Worm (Caenorhabditis elegans) whole organism, young adult: ENCODE results near the gene fmo-4.

ENCODE experiments used
- C17E4.6 ChIP-seq: fragments of 200-800 bp; sonication (Bioruptor generic); IDR thresholded peaks from 2 replicates; pipeline ENCODE4 v1.3.6; 2022; ENCODE audit warnings: missing genetic modification reagents, missing genetic modification characterization, missing compliant biosample characterization
- F52B5.7 ChIP-seq: sonication (generic microtip); optimal IDR thresholded peaks from 2 replicates; lab custom pipeline; 2016; ENCODE audit warnings: mild to moderate bottlenecking, missing genetic modification characterization, missing compliant biosample characterization
- F57A8.1 ChIP-seq: fragments of 200-800 bp; sonication (Bioruptor generic); optimal IDR thresholded peaks from 2 replicates; lab custom pipeline; 2018; ENCODE audit warnings: mild to moderate bottlenecking, missing genetic modification characterization, moderate library complexity, missing compliant biosample characterization
- T26A5.8 ChIP-seq: sonication (generic microtip); optimal IDR thresholded peaks from 2 replicates; lab custom pipeline; 2016; ENCODE audit warnings: missing genetic modification characterization, missing compliant biosample characterization
- Y53G8AR.9 ChIP-seq: fragments of 200-800 bp; sonication (Bioruptor generic); conservative IDR thresholded peaks from 2 replicates; pipeline ENCODE4 v1.3.6; 2022; ENCODE audit warnings: missing genetic modification reagents, missing genetic modification characterization, missing compliant biosample characterization
- akir-1 ChIP-seq: fragments of 200-800 bp; sonication (Bioruptor generic); optimal IDR thresholded peaks from 2 replicates; lab custom pipeline; 2018; ENCODE audit warnings: mild to moderate bottlenecking, missing genetic modification characterization, moderate library complexity, missing compliant biosample characterization
- ama-1 ChIP-seq, 3 experiments: fragments of 150-350 bp in 1 of 3; sonication (generic microtip) in 2 of 3; optimal IDR thresholded peaks; 2 replicates each; lab custom pipeline; 2014 to 2018; ENCODE audit warnings: missing biosample characterization in 2 of 3, missing genetic modification characterization in 2 of 3, missing genetic modification reagents in 2 of 3
- bed-1 ChIP-seq: fragments of 200-800 bp; sonication (Bioruptor generic); IDR thresholded peaks from 2 replicates; pipeline ENCODE4 v1.3.6; 2022; ENCODE audit warnings: missing genetic modification reagents, missing genetic modification characterization, missing compliant biosample characterization
- cebp-1 ChIP-seq, 2 experiments: fragments of 200-800 bp in 1 of 2; sonication (Bioruptor generic) in 1 of 2; sonication (generic microtip) in 1 of 2; IDR thresholded peaks in 1 of 2; optimal IDR thresholded peaks in 1 of 2; 2 replicates each; pipeline versions ENCODE4 v1.3.6 to Lab custom; 2017 to 2022; ENCODE audit warnings: missing compliant biosample characterization in 2 of 2, missing genetic modification characterization in 2 of 2, mild to moderate bottlenecking in 1 of 2, missing genetic modification reagents in 1 of 2, moderate library complexity in 1 of 2
- ceh-40 ChIP-seq: fragments of 200-800 bp; sonication (Bioruptor generic); IDR thresholded peaks from 2 replicates; pipeline ENCODE4 v1.3.6; 2022; ENCODE audit warnings: missing genetic modification characterization, missing compliant biosample characterization
- ceh-79 ChIP-seq: sonication (generic microtip); optimal IDR thresholded peaks from 2 replicates; lab custom pipeline; 2017; ENCODE audit warnings: mild to moderate bottlenecking, missing genetic modification characterization, missing compliant biosample characterization
- chd-7 ChIP-seq: sonication (generic microtip); optimal IDR thresholded peaks from 2 replicates; lab custom pipeline; 2016; ENCODE audit warnings: mild to moderate bottlenecking, missing genetic modification characterization, moderate library complexity, missing compliant biosample characterization
- egl-18 ChIP-seq: fragments of 200-800 bp; sonication (Bioruptor generic); IDR thresholded peaks from 2 replicates; pipeline ENCODE4 v1.3.6; 2022; ENCODE audit warnings: missing genetic modification reagents, missing genetic modification characterization, missing compliant biosample characterization
- egrh-3 ChIP-seq: fragments of 200-800 bp; sonication (Bioruptor generic); IDR thresholded peaks from 2 replicates; pipeline ENCODE4 v1.3.6; 2022; ENCODE audit warnings: missing genetic modification reagents, missing genetic modification characterization, missing compliant biosample characterization
- fkh-3 ChIP-seq: sonication (generic microtip); optimal IDR thresholded peaks from 2 replicates; lab custom pipeline; 2016; ENCODE audit warnings: mild to moderate bottlenecking, missing genetic modification characterization, missing compliant biosample characterization
- gei-17 ChIP-seq: fragments of 200-800 bp; sonication (Bioruptor generic); optimal IDR thresholded peaks from 2 replicates; lab custom pipeline; 2018; ENCODE audit warnings: mild to moderate bottlenecking, missing genetic modification characterization, missing compliant biosample characterization
- hrde-1 ChIP-seq: sonication (generic microtip); optimal IDR thresholded peaks from 2 replicates; lab custom pipeline; 2016; ENCODE audit warnings: missing genetic modification characterization, mild to moderate bottlenecking, missing compliant biosample characterization, moderate library complexity, missing genotype, missing genetic modification reagents, borderline replicate concordance
- hsf-1 ChIP-seq: fragments of 200-800 bp; sonication (Bioruptor generic); IDR thresholded peaks from 2 replicates; pipeline ENCODE4 v1.3.6; 2022; ENCODE audit warnings: missing genetic modification reagents, missing genetic modification characterization, missing compliant biosample characterization
- let-526 ChIP-seq: fragments of 200-800 bp; sonication (Bioruptor generic); IDR thresholded peaks from 2 replicates; pipeline ENCODE4 v1.3.6; 2022; ENCODE audit warnings: missing genetic modification reagents, missing genetic modification characterization, missing compliant biosample characterization
- let-607 ChIP-seq, 2 experiments: fragments of 200-800 bp in 1 of 2; sonication (Bioruptor generic) in 1 of 2; sonication (generic microtip) in 1 of 2; optimal IDR thresholded peaks; 2 replicates each; lab custom pipeline; 2016 to 2018; ENCODE audit warnings: mild to moderate bottlenecking in 2 of 2, missing compliant biosample characterization in 2 of 2, missing genetic modification characterization in 2 of 2, moderate library complexity in 2 of 2, missing genotype in 1 of 2
- mel-28 ChIP-seq: sonication (generic microtip); optimal IDR thresholded peaks from 2 replicates; lab custom pipeline; 2016; ENCODE audit warnings: borderline replicate concordance, mild to moderate bottlenecking, missing genetic modification characterization, missing compliant biosample characterization
- mes-4 ChIP-seq: sonication (generic microtip); optimal IDR thresholded peaks from 2 replicates; lab custom pipeline; 2016; ENCODE audit warnings: missing genotype, missing genetic modification characterization, missing compliant biosample characterization
- nfya-2 ChIP-seq: fragments of 200-800 bp; sonication (Bioruptor generic); IDR thresholded peaks from 2 replicates; pipeline ENCODE4 v1.3.6; 2022; ENCODE audit warnings: missing genetic modification reagents, missing genetic modification characterization, missing compliant biosample characterization
- nfyb-1 ChIP-seq: fragments of 200-800 bp; sonication (Bioruptor generic); IDR thresholded peaks from 2 replicates; pipeline ENCODE4 v1.3.6; 2022; ENCODE audit warnings: missing genetic modification reagents, missing genetic modification characterization, missing compliant biosample characterization
- nhr-179 ChIP-seq: sonication (generic microtip); optimal IDR thresholded peaks from 2 replicates; lab custom pipeline; 2016; ENCODE audit warnings: mild to moderate bottlenecking, missing genetic modification characterization, missing compliant biosample characterization
- nhr-80 ChIP-seq: sonication (generic microtip); optimal IDR thresholded peaks from 2 replicates; lab custom pipeline; 2016; ENCODE audit warnings: missing genetic modification characterization, missing compliant biosample characterization
- snpc-1.3 ChIP-seq: sonication (generic microtip); optimal IDR thresholded peaks from 2 replicates; lab custom pipeline; 2017; ENCODE audit warnings: missing genetic modification characterization, mild to moderate bottlenecking, missing compliant biosample characterization, antibody characterized with exemption, moderate library complexity, missing genotype, missing genetic modification reagents; ENCODE audit not compliant: insufficient read depth
- xnd-1 ChIP-seq: sonication (generic microtip); optimal IDR thresholded peaks from 2 replicates; lab custom pipeline; 2016; ENCODE audit warnings: missing genotype, missing genetic modification reagents, missing genetic modification characterization, missing compliant biosample characterization
- zfh-2 ChIP-seq: fragments of 200-800 bp; sonication (Bioruptor generic); conservative IDR thresholded peaks from 2 replicates; pipeline ENCODE4 v1.3.6; 2022; ENCODE audit warnings: missing genetic modification reagents, missing genetic modification characterization, missing compliant biosample characterization
- ztf-26 ChIP-seq: sonication (generic microtip); optimal IDR thresholded peaks from 2 replicates; lab custom pipeline; 2017; ENCODE audit warnings: missing genetic modification characterization, missing compliant biosample characterization
- ztf-3 ChIP-seq: fragments of 200-800 bp; sonication (Bioruptor generic); optimal IDR thresholded peaks from 2 replicates; lab custom pipeline; 2018; ENCODE audit warnings: mild to moderate bottlenecking, missing genetic modification characterization, missing compliant biosample characterization

The fmo-4 gene

ce11 chrV:13587902-13588301 lies 18.6 kb downstream of the fmo-4 start, which contains the start of gene F53F4.17:
Gene F53F4.17 (plus strand): TSS chrV:13588202.
- TF ChIP-seq mel-28 (tag; lab: Kevin White, UChicago) (no peak), fkh-3 (no peak), let-526 (GFP tag; lab: Robert Waterston, UW) (no peak), Y53G8AR.9 (GFP tag; lab: Robert Waterston, UW) (no peak), zfh-2 (GFP tag; lab: Robert Waterston, UW) (no peak), C17E4.6 (no peak), nhr-179 (tag; lab: Kevin White, UChicago) (no peak), T26A5.8 (tag; lab: Kevin White, UChicago) (no peak), F52B5.7 (no peak), ceh-40 (GFP tag; lab: Robert Waterston, UW) (no peak), gei-17 (GFP tag; lab: Kevin White, UChicago) (no peak), mes-4 (tag; lab: Kevin White, UChicago) (no peak), ama-1 (optimal IDR thresholded peaks at IDR 0.05; lab: Kevin White, UChicago) (no peak), ama-1 (GFP tag; optimal IDR thresholded peaks at IDR 0.05; lab: Kevin White, UChicago) (no peak), nfya-2 (GFP tag; lab: Robert Waterston, UW) (no peak), nfyb-1 (GFP tag; lab: Robert Waterston, UW) (no peak), bed-1 (GFP tag; lab: Robert Waterston, UW) (no peak)
- TF ChIP-seq, all 124 proteins: peak for 0

- TF ChIP-seq ztf-26 (tag; lab: Kevin White, UChicago) (no peak), let-607 (tag; optimal IDR thresholded peaks at IDR 0.05; lab: Kevin White, UChicago) (no peak), chd-7 (tag; lab: Kevin White, UChicago) (no peak), egrh-3 (no peak), ceh-79 (no peak), cebp-1 (GFP tag; IDR thresholded peaks at IDR 0.05; lab: Robert Waterston, UW) (no peak), cebp-1 (tag; optimal IDR thresholded peaks at IDR 0.05; lab: Kevin White, UChicago) (no peak), akir-1 (GFP tag; lab: Kevin White, UChicago) (no peak), ztf-3 (GFP tag; lab: Kevin White, UChicago) (no peak)
- TF ChIP-seq, all 124 proteins: peak for 0
Observed at ce11 chrV:13584484-13584883, 22.0 kb downstream of the fmo-4 start, which contains the start of gene F53F4.1. Gene F53F4.1 (plus strand): TSS chrV:13584784.

- TF ChIP-seq hrde-1 (tag; lab: Kevin White, UChicago) (no peak), nhr-80 (tag; lab: Kevin White, UChicago) (peak; percentile 46)
- TF ChIP-seq, all 124 proteins: peak for 1
Observed at ce11 chrV:13580696-13581095, 25.8 kb downstream of the fmo-4 start, which contains the start of gene C50B8.5. Gene C50B8.5 (plus strand): TSS chrV:13580968.

DNA sequence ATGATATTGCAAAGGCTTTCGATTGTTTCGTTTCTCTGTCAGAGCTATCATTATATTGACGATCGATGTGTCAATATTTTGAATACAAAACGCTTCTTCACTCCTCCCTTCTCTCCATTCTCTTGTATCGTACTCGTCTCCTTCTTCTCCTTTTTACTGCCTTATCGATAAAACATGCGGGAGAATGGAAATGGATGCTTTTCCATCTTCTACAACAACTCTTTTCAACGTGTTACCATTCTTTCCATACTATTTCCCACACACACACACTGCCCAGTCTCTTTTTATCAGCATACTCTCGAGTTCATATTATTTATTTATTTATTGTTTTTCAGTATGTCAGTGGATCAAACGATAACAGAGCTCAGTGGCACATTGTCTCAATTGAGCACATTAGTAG lies 27.9 kb downstream of the fmo-4 start, which contains the start of gene C50B8.6:
C50B8.6 (plus strand) TSS at position 336 of the 400 bp plus-strand sequence.
- TF ChIP-seq F57A8.1 (GFP tag; lab: Kevin White, UChicago) = no peak
- TF ChIP-seq egl-18 (GFP tag; lab: Robert Waterston, UW) = no peak
- no peak for TF ChIP-seq hsf-1 (GFP tag; lab: Robert Waterston, UW)
- TF ChIP-seq snpc-1.3 (tag; lab: Kevin White, UChicago) = no peak
- peak; percentile 82 for TF ChIP-seq nhr-80 (tag; lab: Kevin White, UChicago)

ce11 chrV:13577463-13577862 lies 29.0 kb downstream of the fmo-4 start:
- TF ChIP-seq nhr-80 (tag; lab: Kevin White, UChicago) (peak; percentile 75), xnd-1 (tag; lab: Kevin White, UChicago) (no peak)
